Fruit fly (Drosophila melanogaster): Measurements from ENCODE around the gene CG10383.

DNA sequence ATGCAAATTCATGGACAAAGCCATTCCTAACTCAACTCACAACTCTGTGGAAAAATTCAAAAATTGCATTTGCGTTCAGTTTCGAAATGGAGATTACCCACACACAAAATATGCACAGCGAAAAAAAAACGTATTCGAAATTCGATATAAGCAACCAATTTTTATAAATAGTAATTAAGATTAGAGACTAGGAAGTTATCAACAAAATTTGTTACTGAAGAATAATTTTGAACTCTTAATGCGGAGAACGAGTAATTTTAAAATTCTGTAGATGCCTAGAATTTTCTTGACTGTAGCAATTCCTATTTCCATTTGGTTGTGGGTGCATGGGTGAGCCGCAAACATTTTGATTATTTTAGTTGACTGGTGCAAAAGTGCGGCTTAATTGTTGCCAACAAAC is 32.0 kb downstream of the CG10383 start:
- TF ChIP-seq usp (GFP tag; optimal IDR thresholded peaks at IDR 0.05) (no peak), CG8478 (optimal IDR thresholded peaks at IDR 0.05) (no peak)
